Worm (Caenorhabditis elegans) whole organism, L4 larva: Measurements from ENCODE around the gene K07H8.5.

Experiments
- F37D6.2 ChIP-seq: sonication (generic microtip); optimal IDR thresholded peaks from 2 replicates; lab custom pipeline; 2016; ENCODE audit warnings: mild to moderate bottlenecking, missing genetic modification characterization, missing compliant biosample characterization
- T20F7.1 ChIP-seq: fragments of 200-800 bp; sonication (Bioruptor generic); optimal IDR thresholded peaks from 2 replicates; lab custom pipeline; 2018; ENCODE audit warnings: mild to moderate bottlenecking, missing genetic modification characterization, missing compliant biosample characterization
- Y105C5A.15 ChIP-seq: fragments of 200-800 bp; sonication (Bioruptor generic); IDR thresholded peaks from 2 replicates; pipeline ENCODE4 v1.3.6; 2022; ENCODE audit warnings: missing genetic modification characterization, missing compliant biosample characterization
- Y48G9A.11 ChIP-seq: fragments of 200-800 bp; sonication (Bioruptor generic); IDR thresholded peaks from 2 replicates; pipeline ENCODE4 v1.3.6; 2022; ENCODE audit warnings: missing genetic modification reagents, missing genetic modification characterization, missing compliant biosample characterization
- Y5F2A.4 ChIP-seq: fragments of 200-800 bp; sonication (Bioruptor generic); optimal IDR thresholded peaks from 2 replicates; lab custom pipeline; 2018; ENCODE audit warnings: mild to moderate bottlenecking, missing genetic modification characterization, missing compliant biosample characterization
- ZK337.2 ChIP-seq: fragments of 200-800 bp; sonication (Bioruptor generic); IDR thresholded peaks from 2 replicates; pipeline ENCODE4 v1.3.6; 2022; ENCODE audit warnings: missing genetic modification reagents, missing genetic modification characterization, missing compliant biosample characterization
- ama-1 ChIP-seq: fragments of 150-350 bp; optimal IDR thresholded peaks from 2 replicates; lab custom pipeline; 2014; ENCODE audit warnings: inconsistent platforms, mixed read lengths
- ceh-32 ChIP-seq: sonication (generic microtip); optimal IDR thresholded peaks from 2 replicates; lab custom pipeline; 2016; ENCODE audit warnings: mild to moderate bottlenecking, missing genetic modification characterization, missing compliant biosample characterization; ENCODE audit not compliant: poor library complexity
- ceh-62 ChIP-seq: sonication (generic microtip); optimal IDR thresholded peaks from 2 replicates; lab custom pipeline; 2017; ENCODE audit warnings: missing biosample characterization, missing genetic modification characterization
- cey-2 ChIP-seq: sonication (generic microtip); optimal IDR thresholded peaks from 3 replicates; lab custom pipeline; 2017; ENCODE audit warnings: missing genetic modification characterization, mild to moderate bottlenecking, missing compliant biosample characterization, antibody characterized with exemption, borderline replicate concordance; ENCODE audit not compliant: insufficient read depth
- daf-12 ChIP-seq: fragments of 150-350 bp; optimal IDR thresholded peaks from 2 replicates; lab custom pipeline; 2014; ENCODE audit warnings: missing biosample characterization, missing genetic modification reagents, missing genetic modification characterization
- daf-16 ChIP-seq, 3 experiments: sonication (generic microtip); optimal IDR thresholded peaks; 2 replicates each; lab custom pipeline; 2016 to 2017; ENCODE audit warnings: missing genetic modification characterization in 3 of 3, missing genetic modification reagents in 3 of 3, mild to moderate bottlenecking in 2 of 3, missing compliant biosample characterization in 2 of 3, missing biosample characterization in 1 of 3, moderate library complexity in 1 of 3
- dmd-6 ChIP-seq: fragments of 200-800 bp; sonication (Bioruptor generic); IDR thresholded peaks from 2 replicates; pipeline ENCODE4 v1.3.6; 2022; ENCODE audit warnings: missing genetic modification reagents, missing genetic modification characterization, missing compliant biosample characterization
- dpl-1 ChIP-seq: fragments of 150-350 bp; optimal IDR thresholded peaks from 2 replicates; lab custom pipeline; 2014; ENCODE audit warnings: missing biosample characterization, missing genetic modification reagents, missing genetic modification characterization
- duxl-1 ChIP-seq: sonication (generic microtip); optimal IDR thresholded peaks from 2 replicates; lab custom pipeline; 2016; ENCODE audit warnings: mild to moderate bottlenecking, missing genetic modification characterization, moderate library complexity, missing compliant biosample characterization; ENCODE audit not compliant: poor library complexity
- dve-1 ChIP-seq: sonication (generic microtip); optimal IDR thresholded peaks from 2 replicates; lab custom pipeline; 2017; ENCODE audit warnings: antibody characterized with exemption, mild to moderate bottlenecking, missing genetic modification characterization, missing compliant biosample characterization; ENCODE audit not compliant: insufficient read depth
- egl-27 ChIP-seq: sonication (generic microtip); optimal IDR thresholded peaks from 3 replicates; lab custom pipeline; 2017; ENCODE audit warnings: missing biosample characterization, missing genetic modification reagents, missing genetic modification characterization
- fkh-10 ChIP-seq: fragments of 150-350 bp; optimal IDR thresholded peaks from 2 replicates; lab custom pipeline; 2014; ENCODE audit warnings: missing biosample characterization, missing genetic modification reagents, missing genetic modification characterization
- hif-1 ChIP-seq, 2 experiments: sonication (generic microtip); optimal IDR thresholded peaks; 2 replicates each; lab custom pipeline; 2016 to 2017; ENCODE audit warnings: missing compliant biosample characterization in 2 of 2, missing genetic modification characterization in 2 of 2, missing genetic modification reagents in 2 of 2, missing genotype in 2 of 2, mild to moderate bottlenecking in 1 of 2
- hlh-30 ChIP-seq: sonication (generic microtip); optimal IDR thresholded peaks from 2 replicates; lab custom pipeline; 2017; ENCODE audit warnings: antibody characterized with exemption, mild to moderate bottlenecking, missing genetic modification characterization, missing compliant biosample characterization; ENCODE audit not compliant: insufficient read depth
- jun-1 ChIP-seq: fragments of 150-350 bp; optimal IDR thresholded peaks from 2 replicates; lab custom pipeline; 2014; ENCODE audit warnings: missing biosample characterization, missing genetic modification reagents, missing genetic modification characterization
- lim-7 ChIP-seq: fragments of 200-800 bp; sonication (Bioruptor generic); IDR thresholded peaks from 2 replicates; pipeline ENCODE4 v1.3.6; 2022; ENCODE audit warnings: missing genetic modification characterization, missing compliant biosample characterization
- lin-29 ChIP-seq: fragments of 200-800 bp; sonication (Bioruptor generic); IDR thresholded peaks from 2 replicates; pipeline ENCODE4 v1.3.6; 2022; ENCODE audit warnings: missing genetic modification reagents, missing genetic modification characterization, missing compliant biosample characterization
- lin-38 ChIP-seq: fragments of 200-800 bp; sonication (Bioruptor generic); IDR thresholded peaks from 2 replicates; pipeline ENCODE4 v1.3.6; 2022; ENCODE audit warnings: missing genetic modification reagents, missing genetic modification characterization, missing compliant biosample characterization
- mdl-1 ChIP-seq, 2 experiments: fragments of 150-350 bp in 1 of 2; sonication (generic microtip) in 1 of 2; optimal IDR thresholded peaks; 2 replicates each; lab custom pipeline; 2014 to 2017; ENCODE audit warnings: missing biosample characterization in 2 of 2, missing genetic modification characterization in 2 of 2
- mdt-29 ChIP-seq: fragments of 200-800 bp; sonication (Bioruptor generic); IDR thresholded peaks from 2 replicates; pipeline ENCODE4 v1.3.6; 2022; ENCODE audit warnings: missing genetic modification reagents, missing genetic modification characterization, missing compliant biosample characterization
- nhr-25 ChIP-seq: sonication (generic microtip); optimal IDR thresholded peaks from 2 replicates; lab custom pipeline; 2017; ENCODE audit warnings: missing genetic modification characterization, mild to moderate bottlenecking, missing compliant biosample characterization, antibody characterized with exemption, moderate library complexity, borderline replicate concordance; ENCODE audit not compliant: insufficient read depth
- nhr-28 ChIP-seq: fragments of 150-350 bp; optimal IDR thresholded peaks from 2 replicates; lab custom pipeline; 2014; ENCODE audit warnings: missing biosample characterization, missing genetic modification characterization
- nhr-42 ChIP-seq: fragments of 200-800 bp; sonication (Bioruptor generic); IDR thresholded peaks from 2 replicates; pipeline ENCODE4 v1.3.6; 2022; ENCODE audit warnings: missing genetic modification characterization, missing compliant biosample characterization
- pha-4 ChIP-seq, 2 experiments: fragments of 150-350 bp in 1 of 2; fragments of 200-800 bp in 1 of 2; sonication (Bioruptor generic) in 1 of 2; IDR thresholded peaks in 1 of 2; optimal IDR thresholded peaks in 1 of 2; 2 replicates each; pipeline versions ENCODE4 v1.3.6 to Lab custom; 2014 to 2022; ENCODE audit warnings: missing genetic modification characterization in 2 of 2, missing genetic modification reagents in 2 of 2, missing biosample characterization in 1 of 2, missing compliant biosample characterization in 1 of 2
- pqm-1 ChIP-seq: sonication (generic microtip); optimal IDR thresholded peaks from 2 replicates; lab custom pipeline; 2017; ENCODE audit warnings: missing biosample characterization, missing genetic modification characterization
- rbr-2 ChIP-seq: sonication (generic microtip); optimal IDR thresholded peaks from 2 replicates; lab custom pipeline; 2016; ENCODE audit warnings: missing genotype, missing genetic modification characterization, missing compliant biosample characterization
- saeg-2 ChIP-seq: fragments of 200-800 bp; sonication (Bioruptor generic); IDR thresholded peaks from 2 replicates; pipeline ENCODE4 v1.3.6; 2022; ENCODE audit warnings: missing genetic modification reagents, missing genetic modification characterization, missing compliant biosample characterization
- snpc-4 ChIP-seq: fragments of 150-350 bp; optimal IDR thresholded peaks from 2 replicates; lab custom pipeline; 2014; ENCODE audit warnings: missing biosample characterization, missing genetic modification characterization
- unc-39 ChIP-seq: sonication (generic microtip); optimal IDR thresholded peaks from 2 replicates; lab custom pipeline; 2017; ENCODE audit warnings: missing biosample characterization, missing genetic modification characterization
- zfp-3 ChIP-seq: fragments of 200-800 bp; sonication (Bioruptor generic); conservative IDR thresholded peaks from 2 replicates; pipeline ENCODE4 v1.3.6; 2022; ENCODE audit warnings: missing genetic modification reagents, missing genetic modification characterization, missing compliant biosample characterization

K07H8.5 gene

DNA sequence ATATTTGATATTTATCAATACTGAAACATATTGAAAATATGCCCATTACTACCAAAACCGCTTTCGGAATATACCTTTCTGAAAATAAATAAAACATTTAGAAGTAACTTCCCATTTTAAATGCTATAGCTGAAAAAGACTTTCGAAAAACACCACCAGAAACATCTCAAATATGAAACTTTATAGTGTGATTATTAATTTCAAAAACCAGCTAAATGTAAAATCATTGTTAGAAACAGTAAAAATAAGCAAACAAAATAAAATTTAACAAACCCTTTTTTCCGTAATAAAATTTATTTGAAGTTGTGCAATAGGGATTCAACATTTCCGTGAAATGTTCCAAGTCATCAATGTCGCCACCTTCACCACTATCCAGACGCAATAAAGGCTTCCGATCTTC lies at the start of gene K07H8.5, which contains the start of gene K07H8.8:
TSS of gene K07H8.5 (plus strand) at position 301 of the 400 bp plus-strand sequence.
TSS of gene K07H8.8 (minus strand) at position 389 of the 400 bp plus-strand sequence.
- no peak for TF ChIP-seq Y5F2A.4
- TF ChIP-seq daf-12 = no peak
- TF ChIP-seq nhr-28 (tag; lab: Kevin White, UChicago) = no peak
- TF ChIP-seq rbr-2 = no peak
- TF ChIP-seq ceh-62 (tag; lab: Kevin White, UChicago) = no peak
- TF ChIP-seq zfp-3 = no peak
- no peak for TF ChIP-seq nhr-42
- no peak for TF ChIP-seq lim-7 (GFP tag; lab: Robert Waterston, UW)
- no peak for TF ChIP-seq pha-4 (GFP tag; IDR thresholded peaks at IDR 0.05; lab: Robert Waterston, UW)
- no peak for TF ChIP-seq pha-4 (tag; optimal IDR thresholded peaks at IDR 0.05; lab: Kevin White, UChicago)
- no peak for TF ChIP-seq dpl-1 (GFP tag; lab: Kevin White, UChicago)
- no peak for TF ChIP-seq ZK337.2 (GFP tag; lab: Robert Waterston, UW)
- TF ChIP-seq duxl-1 (tag; lab: Kevin White, UChicago) = no peak
- TF ChIP-seq nhr-25 (tag; lab: Kevin White, UChicago) = no peak
- TF ChIP-seq cey-2 (tag; lab: Kevin White, UChicago) = no peak

DNA sequence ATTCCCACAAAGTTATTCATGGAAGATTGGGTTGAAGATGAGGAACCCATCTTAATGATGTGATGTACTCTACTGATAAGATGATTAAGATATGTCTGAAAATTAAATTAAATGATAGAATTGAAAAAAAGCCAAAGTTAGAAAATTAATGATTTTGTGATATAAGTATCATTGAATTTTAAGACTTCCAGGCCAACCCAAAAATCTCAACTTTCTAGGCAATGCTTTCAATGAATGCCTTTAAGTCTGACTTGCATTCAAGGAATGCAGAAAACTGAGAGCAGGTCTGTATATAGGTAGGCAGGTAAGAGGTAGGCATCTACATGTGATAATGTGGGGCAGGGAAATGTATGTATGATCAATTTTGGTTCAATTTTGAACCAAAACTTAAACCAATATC lies 48.1 kb upstream of the K07H8.5 start, which contains the start of gene ocr-2:
TSS of gene ocr-2 (minus strand) at position 101 of the 400 bp plus-strand sequence.
- TF ChIP-seq T20F7.1 (GFP tag; lab: Kevin White, UChicago) (no peak), saeg-2 (no peak), mdt-29 (GFP tag; lab: Robert Waterston, UW) (no peak), pqm-1 (tag; lab: Kevin White, UChicago) (no peak), ama-1 (lab: Kevin White, UChicago) (no peak), egl-27 (tag; lab: Kevin White, UChicago) (no peak), daf-12 (no peak), snpc-4 (tag; lab: Kevin White, UChicago) (no peak), lin-29 (GFP tag; lab: Robert Waterston, UW) (no peak), nhr-28 (tag; lab: Kevin White, UChicago) (no peak), fkh-10 (GFP tag; lab: Kevin White, UChicago) (no peak), mdl-1 (tag; optimal IDR thresholded peaks at IDR 0.05; lab: Kevin White, UChicago) (no peak), daf-16 (GFP tag; optimal IDR thresholded peaks at IDR 0.05; lab: Kevin White, UChicago) (no peak), daf-16 (tag; optimal IDR thresholded peaks at IDR 0.05; lab: Kevin White, UChicago) (no peak), Y48G9A.11 (no peak), Y105C5A.15 (GFP tag; lab: Robert Waterston, UW) (no peak), lin-38 (no peak), jun-1 (no peak), hif-1 (tag; optimal IDR thresholded peaks at IDR 0.05; lab: Kevin White, UChicago) (no peak)

DNA sequence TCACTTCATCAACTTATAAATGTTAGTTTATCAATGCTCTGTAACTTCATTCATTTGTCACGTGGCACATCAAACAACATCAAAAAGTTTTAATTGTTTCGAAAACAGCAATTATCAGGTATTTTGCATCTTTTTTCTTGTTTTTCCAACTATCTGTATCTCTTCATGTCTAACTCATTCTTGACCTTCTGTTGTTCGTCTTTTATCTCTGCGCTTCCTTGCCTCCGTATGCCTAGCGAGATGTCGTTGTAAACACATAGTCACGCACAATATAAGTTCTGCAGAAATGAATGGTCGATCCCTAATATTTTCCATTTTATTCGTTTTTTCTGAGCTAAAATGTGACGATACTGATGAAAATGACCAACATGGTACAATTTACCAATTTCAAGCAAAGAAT lies 46.2 kb upstream of the K07H8.5 start, which contains the start of gene gpx-6:
TSS of gene gpx-6 (plus strand) at position 257 of the 400 bp plus-strand sequence.
- TF ChIP-seq daf-16 (GFP tag; optimal IDR thresholded peaks at IDR 0.05; lab: Kevin White, UChicago) = no peak
- TF ChIP-seq daf-16 (tag; optimal IDR thresholded peaks at IDR 0.05; lab: Kevin White, UChicago) = peak; percentile 86
- no peak for TF ChIP-seq ceh-32
- TF ChIP-seq nhr-28 (tag; lab: Kevin White, UChicago) = peak; percentile 55
- peak in 1 of 2 experiments; percentile 48 for TF ChIP-seq mdl-1 (tag; optimal IDR thresholded peaks at IDR 0.05; lab: Kevin White, UChicago)
- TF ChIP-seq, all 104 proteins: peak for 3

ce11 chrIV:8223055-8223454 lies 45.1 kb upstream of the K07H8.5 start:
- TF ChIP-seq unc-39 (tag; lab: Kevin White, UChicago) (no peak), nhr-28 (tag; lab: Kevin White, UChicago) (peak; percentile 25), hlh-30 (peak; percentile 11), F37D6.2 (tag; lab: Kevin White, UChicago) (no peak), daf-16 (GFP tag; optimal IDR thresholded peaks at IDR 0.05; lab: Kevin White, UChicago) (no peak), daf-16 (tag; optimal IDR thresholded peaks at IDR 0.05; lab: Kevin White, UChicago) (peak; percentile 62), dve-1 (tag; lab: Kevin White, UChicago) (peak; percentile 43), dmd-6 (GFP tag; lab: Robert Waterston, UW) (peak; percentile 36), ceh-32 (no peak)
